Fruit fly (Drosophila melanogaster) whole organism, embryonic: ENCODE measurements around the gene RpL13.

Source experiments
- CG11456 ChIP-seq: fragments of 200-800 bp; sonication (Bioruptor generic); IDR thresholded peaks from 3 replicates; pipeline ENCODE4 v1.3.6; 2022; ENCODE audit warnings: missing biosample characterization, missing genetic modification characterization
- CG11504 ChIP-seq: fragments of 200-800 bp; sonication (Bioruptor generic); optimal IDR thresholded peaks from 3 replicates; lab custom pipeline; 2019; ENCODE audit warnings: missing biosample characterization, mild to moderate bottlenecking, missing genetic modification characterization, moderate library complexity
- CG11723 ChIP-seq: fragments of 200-800 bp; sonication (Bioruptor generic); optimal IDR thresholded peaks from 2 replicates; lab custom pipeline; 2017; ENCODE audit warnings: missing biosample characterization, mild to moderate bottlenecking, missing genetic modification characterization
- CG12659 ChIP-seq: fragments of 200-800 bp; sonication (Bioruptor generic); optimal IDR thresholded peaks from 3 replicates; lab custom pipeline; 2017; ENCODE audit warnings: mild to moderate bottlenecking, missing biosample characterization, missing genetic modification reagents, missing genetic modification characterization
- CG13287 ChIP-seq: fragments of 200-800 bp; sonication (Bioruptor generic); IDR thresholded peaks from 2 replicates; pipeline ENCODE4 v1.3.6; 2022; ENCODE audit warnings: missing biosample characterization, missing genetic modification characterization; ENCODE audit not compliant: partially characterized antibody
- CG13775 ChIP-seq: fragments of 200-800 bp; sonication (Bioruptor generic); optimal IDR thresholded peaks from 3 replicates; lab custom pipeline; 2017; ENCODE audit warnings: missing biosample characterization, mild to moderate bottlenecking, missing genetic modification characterization
- CG1529 ChIP-seq: fragments of 200-800 bp; sonication (Bioruptor generic); optimal IDR thresholded peaks from 3 replicates; lab custom pipeline; 2018; ENCODE audit warnings: missing biosample characterization, missing genetic modification characterization
- CG1602 ChIP-seq: fragments of 200-800 bp; sonication (Bioruptor generic); optimal IDR thresholded peaks from 3 replicates; lab custom pipeline; 2016; ENCODE audit warnings: missing biosample characterization, missing genetic modification characterization
- CG17912 ChIP-seq: fragments of 200-800 bp; sonication (Bioruptor generic); optimal IDR thresholded peaks from 2 replicates; lab custom pipeline; 2018; ENCODE audit warnings: missing biosample characterization, mild to moderate bottlenecking, missing genetic modification characterization
- CG18262 ChIP-seq: fragments of 200-800 bp; optimal IDR thresholded peaks from 3 replicates; lab custom pipeline; 2019; ENCODE audit warnings: missing biosample characterization, mild to moderate bottlenecking, missing genetic modification characterization, moderate library complexity
- CG4360 ChIP-seq: fragments of 200-800 bp; sonication (Bioruptor generic); IDR thresholded peaks from 2 replicates; pipeline ENCODE4 v1.3.6; 2022; ENCODE audit warnings: missing biosample characterization, missing genetic modification characterization
- CG4424 ChIP-seq: fragments of 200-800 bp; sonication (Bioruptor generic); optimal IDR thresholded peaks from 3 replicates; lab custom pipeline; 2016; ENCODE audit warnings: missing biosample characterization, missing genetic modification characterization
- CG4854 ChIP-seq: fragments of 200-800 bp; sonication (Bioruptor generic); optimal IDR thresholded peaks from 2 replicates; lab custom pipeline; 2016; ENCODE audit warnings: missing biosample characterization, missing genetic modification characterization, inconsistent platforms
- CG7357 ChIP-seq: fragments of 200-800 bp; sonication (Bioruptor generic); IDR thresholded peaks from 3 replicates; pipeline ENCODE4 v1.3.6; 2022; ENCODE audit warnings: missing biosample characterization, missing genetic modification characterization
- CG7987 ChIP-seq: fragments of 200-800 bp; sonication (Bioruptor generic); optimal IDR thresholded peaks from 2 replicates; lab custom pipeline; 2018; ENCODE audit warnings: missing biosample characterization, mild to moderate bottlenecking, missing genetic modification characterization, moderate library complexity
- CG8290 ChIP-seq, 3 experiments: fragments of 200-800 bp; sonication (Bioruptor generic); optimal IDR thresholded peaks; 2 replicates each; lab custom pipeline; 2016 to 2019; ENCODE audit warnings: missing biosample characterization in 3 of 3, missing genetic modification characterization in 3 of 3, mild to moderate bottlenecking in 2 of 3, moderate library complexity in 1 of 3
- CG8359 ChIP-seq: fragments of 200-800 bp; sonication (Bioruptor generic); optimal IDR thresholded peaks from 2 replicates; lab custom pipeline; 2017; ENCODE audit warnings: missing biosample characterization, mild to moderate bottlenecking, missing genetic modification characterization, borderline replicate concordance
- CG8388 ChIP-seq: fragments of 200-800 bp; sonication (Bioruptor generic); optimal IDR thresholded peaks from 2 replicates; lab custom pipeline; 2019; ENCODE audit warnings: missing biosample characterization, mild to moderate bottlenecking, missing genetic modification characterization, moderate library complexity
- CG9215 ChIP-seq: fragments of 200-800 bp; sonication (Bioruptor generic); IDR thresholded peaks from 2 replicates; pipeline ENCODE4 v1.3.6; 2022; ENCODE audit warnings: missing biosample characterization, missing genetic modification characterization
- CG9932 ChIP-seq: fragments of 200-800 bp; sonication (Bioruptor generic); IDR thresholded peaks from 2 replicates; pipeline ENCODE4 v1.3.6; 2022; ENCODE audit warnings: missing biosample characterization, missing genetic modification characterization
- CkIIα-i1 ChIP-seq: fragments of 200-800 bp; sonication (Bioruptor generic); IDR thresholded peaks from 2 replicates; pipeline ENCODE4 v1.3.6; 2022; ENCODE audit warnings: missing biosample characterization, missing genetic modification characterization
- D ChIP-seq, 2 experiments: fragments of 200-800 bp in 1 of 2; fragments of >200 bp in 1 of 2; sonication (Bioruptor generic) in 1 of 2; optimal IDR thresholded peaks; 2 replicates in 1 of 2; 3 replicates in 1 of 2; lab custom pipeline; 2017; ENCODE audit warnings: mild to moderate bottlenecking in 1 of 2, missing biosample characterization in 1 of 2, missing genetic modification characterization in 1 of 2, missing genetic modification reagents in 1 of 2
- Ets97D ChIP-seq: fragments of 200-800 bp; sonication (Bioruptor generic); optimal IDR thresholded peaks from 3 replicates; lab custom pipeline; 2016; ENCODE audit warnings: missing biosample characterization, missing genetic modification characterization
- Fer3 ChIP-seq: fragments of 200-800 bp; sonication (Bioruptor generic); optimal IDR thresholded peaks from 2 replicates; lab custom pipeline; 2018; ENCODE audit warnings: missing biosample characterization, mild to moderate bottlenecking, missing genetic modification characterization, moderate library complexity
- HLH4C ChIP-seq: fragments of 200-800 bp; sonication (Bioruptor generic); IDR thresholded peaks from 3 replicates; pipeline ENCODE4 v1.3.6; 2022; ENCODE audit warnings: missing biosample characterization, missing genetic modification characterization; ENCODE audit not compliant: partially characterized antibody
- Meics ChIP-seq: fragments of 200-800 bp; sonication (Bioruptor generic); optimal IDR thresholded peaks from 2 replicates; lab custom pipeline; 2017; ENCODE audit warnings: missing biosample characterization, mild to moderate bottlenecking, missing genetic modification characterization
- Opbp ChIP-seq: fragments of 200-800 bp; sonication (Bioruptor generic); IDR thresholded peaks from 3 replicates; pipeline ENCODE4 v1.3.6; 2022; ENCODE audit warnings: missing biosample characterization, missing genetic modification characterization; ENCODE audit not compliant: partially characterized antibody
- Optix ChIP-seq: fragments of 200-800 bp; sonication (Bioruptor generic); IDR thresholded peaks from 3 replicates; pipeline ENCODE4 v1.3.6; 2022; ENCODE audit warnings: missing biosample characterization, missing genetic modification characterization
- Ptx1 ChIP-seq: fragments of 200-800 bp; sonication (Bioruptor generic); IDR thresholded peaks from 2 replicates; pipeline ENCODE4 v1.3.6; 2022; ENCODE audit warnings: missing biosample characterization, missing genetic modification characterization
- Taf1 ChIP-seq: fragments of 200-800 bp; sonication (Bioruptor generic); IDR thresholded peaks from 2 replicates; pipeline ENCODE4 v1.3.6; 2022; ENCODE audit warnings: missing biosample characterization, missing genetic modification characterization
- Trl ChIP-seq, 3 experiments: fragments of >200 bp in 2 of 3; fragments of 200-800 bp in 1 of 3; sonication (Bioruptor generic) in 1 of 3; optimal IDR thresholded peaks; 2 replicates in 1 of 3; 3 replicates in 2 of 3; lab custom pipeline; 2016 to 2017; ENCODE audit warnings: missing biosample characterization in 1 of 3, missing genetic modification characterization in 1 of 3
- abd-A ChIP-seq: fragments of 200-800 bp; sonication (Bioruptor generic); optimal IDR thresholded peaks from 3 replicates; lab custom pipeline; 2019; ENCODE audit warnings: missing biosample characterization, mild to moderate bottlenecking, missing genetic modification characterization, moderate library complexity
- bab2 ChIP-seq: fragments of 200-800 bp; sonication (Bioruptor generic); optimal IDR thresholded peaks from 2 replicates; lab custom pipeline; 2016; ENCODE audit warnings: missing biosample characterization, missing genetic modification characterization
- dysf ChIP-seq: fragments of 200-800 bp; sonication (Bioruptor generic); IDR thresholded peaks from 3 replicates; pipeline ENCODE4 v1.3.6; 2022; ENCODE audit warnings: missing biosample characterization, missing genetic modification characterization
- esg ChIP-seq: fragments of 200-800 bp; sonication (Bioruptor generic); conservative IDR thresholded peaks from 2 replicates; pipeline ENCODE4 v1.3.6; 2022; ENCODE audit warnings: missing biosample characterization, missing genetic modification characterization
- exex ChIP-seq: fragments of 200-800 bp; sonication (Bioruptor generic); optimal IDR thresholded peaks from 4 replicates; lab custom pipeline; 2018; ENCODE audit warnings: missing biosample characterization, mild to moderate bottlenecking, missing genetic modification characterization, moderate library complexity
- grn ChIP-seq: fragments of 200-800 bp; sonication (Bioruptor generic); optimal IDR thresholded peaks from 3 replicates; lab custom pipeline; 2017; ENCODE audit warnings: missing biosample characterization, missing genetic modification characterization
- jumu ChIP-seq: fragments of 200-800 bp; sonication (Bioruptor generic); optimal IDR thresholded peaks from 3 replicates; lab custom pipeline; 2016; ENCODE audit warnings: missing biosample characterization, missing genetic modification characterization
- ken ChIP-seq: fragments of 200-800 bp; sonication (Bioruptor generic); IDR thresholded peaks from 3 replicates; pipeline ENCODE4 v1.3.6; 2022; ENCODE audit warnings: missing biosample characterization, missing genetic modification characterization
- nerfin-2 ChIP-seq: fragments of 200-800 bp; sonication (Bioruptor generic); IDR thresholded peaks from 2 replicates; pipeline ENCODE4 v1.3.6; 2022; ENCODE audit warnings: missing biosample characterization, missing genetic modification characterization; ENCODE audit not compliant: partially characterized antibody
- ro ChIP-seq: fragments of 200-800 bp; sonication (Bioruptor generic); IDR thresholded peaks from 2 replicates; pipeline ENCODE4 v1.3.6; 2022; ENCODE audit warnings: missing biosample characterization, missing genetic modification characterization
- tx ChIP-seq: fragments of 200-800 bp; sonication (Bioruptor generic); optimal IDR thresholded peaks from 2 replicates; lab custom pipeline; 2016; ENCODE audit warnings: missing biosample characterization, missing genetic modification characterization
- unpg ChIP-seq: fragments of 200-800 bp; sonication (Bioruptor generic); optimal IDR thresholded peaks from 3 replicates; lab custom pipeline; 2018; ENCODE audit warnings: missing biosample characterization, mild to moderate bottlenecking, missing genetic modification characterization, moderate library complexity
- vvl ChIP-seq: fragments of 200-800 bp; sonication (Bioruptor generic); IDR thresholded peaks from 2 replicates; pipeline ENCODE4 v1.3.6; 2022; ENCODE audit warnings: missing biosample characterization, missing genetic modification characterization
- wor ChIP-seq: fragments of 200-800 bp; sonication (Bioruptor generic); IDR thresholded peaks from 2 replicates; pipeline ENCODE4 v1.3.6; 2022; ENCODE audit warnings: missing biosample characterization, missing genetic modification characterization
- zfh2 ChIP-seq: fragments of 200-800 bp; sonication (Bioruptor generic); optimal IDR thresholded peaks from 2 replicates; lab custom pipeline; 2016; ENCODE audit warnings: missing biosample characterization, missing genetic modification characterization

RpL13 gene

dm6 chr2L:9918020-9918959 lies 48.8 kb upstream of the RpL13 start, which contains the start of the genes CG5885 and CG4598 (continued):
- TF ChIP-seq CG13775 (GFP tag; lab: Kevin White, UChicago) (peak; percentile 72), CG4360 (GFP tag; lab: Robert Waterston, UW) (no peak), CG18262 (tag; lab: Kevin White, UChicago) (peak; percentile 70), CG9932 (GFP tag; lab: Robert Waterston, UW) (peak; percentile 82), CG7357 (no peak), Ptx1 (GFP tag; lab: Robert Waterston, UW) (peak; percentile 62), CkIIα-i1 (GFP tag; lab: Robert Waterston, UW) (no peak), Fer3 (tag; lab: Kevin White, UChicago) (peak; percentile 59), unpg (peak; percentile 70), Taf1 (peak; percentile 55; the same call in 1 of the 2 replicates), CG17912 (GFP tag; lab: Kevin White, UChicago) (peak; percentile 46), CG9215 (GFP tag; lab: Robert Waterston, UW) (0 out of 2 replicates have a peak, but pooled peaks have one; percentile 13), CG7987 (no peak), dysf (GFP tag; lab: Robert Waterston, UW) (peak; percentile 72; the same call in 2 of the 3 replicates), CG4854 (GFP tag; lab: Kevin White, UChicago) (no peak), jumu (peak; percentile 30), CG11456 (GFP tag; lab: Robert Waterston, UW) (peak; percentile 63), Opbp (GFP tag; lab: Robert Waterston, UW) (peak; percentile 89), Trl (optimal IDR thresholded peaks at IDR 0.05; lab: Kevin White, UChicago) (no peak), Trl (GFP tag; optimal IDR thresholded peaks at IDR 0.05; lab: Kevin White, UChicago) (peak; percentile 21), nerfin-2 (GFP tag; lab: Robert Waterston, UW) (peak; percentile 69; the same call in 1 of the 2 replicates), CG1529 (GFP tag; lab: Kevin White, UChicago) (peak; percentile 49), abd-A (tag; lab: Kevin White, UChicago) (no peak), CG11723 (peak; percentile 21), wor (0 out of 2 replicates have a peak, but pooled peaks have one; percentile 19), CG12659 (GFP tag; lab: Kevin White, UChicago) (peak; percentile 78), grn (GFP tag; lab: Kevin White, UChicago) (no peak), CG8359 (GFP tag; lab: Kevin White, UChicago) (no peak), HLH4C (GFP tag; lab: Robert Waterston, UW) (peak; percentile 82), Ets97D (GFP tag; lab: Kevin White, UChicago) (peak; percentile 87), Meics (GFP tag; lab: Kevin White, UChicago) (peak; percentile 56), CG11504 (tag; lab: Kevin White, UChicago) (peak; percentile 84), ken (GFP tag; lab: Robert Waterston, UW) (peak; percentile 71; the same call in 1 of the 3 replicates), CG8388 (GFP tag; lab: Kevin White, UChicago) (peak; percentile 68), tx (GFP tag; lab: Kevin White, UChicago) (peak; percentile 46), Optix (GFP tag; lab: Robert Waterston, UW) (peak; percentile 19; the same call in 1 of the 3 replicates), exex (tag; lab: Kevin White, UChicago) (peak; percentile 44), esg (GFP tag; lab: Robert Waterston, UW) (peak; percentile 37; the same call in 1 of the 2 replicates), CG13287 (GFP tag; lab: Robert Waterston, UW) (peak; percentile 80), D (optimal IDR thresholded peaks at IDR 0.05; lab: Kevin White, UChicago) (no peak), D (GFP tag; optimal IDR thresholded peaks at IDR 0.05; lab: Kevin White, UChicago) (peak; percentile 34), bab2 (GFP tag; lab: Kevin White, UChicago) (peak; percentile 37), zfh2 (peak; percentile 51), ro (no peak), vvl (GFP tag; lab: Robert Waterston, UW) (peak; percentile 81), CG8290 (GFP tag; optimal IDR thresholded peaks at IDR 0.05; lab: Kevin White, UChicago) (peak; percentile 46), CG8290 (tag; optimal IDR thresholded peaks at IDR 0.05; lab: Kevin White, UChicago) (peak in 1 of 2 experiments; percentile 76), CG1602 (peak; percentile 69), CG4424 (GFP tag; lab: Kevin White, UChicago) (peak; percentile 63)
